Worm (Caenorhabditis elegans) whole organism, L2 larva: ENCODE results near the gene snfc-5.
"Not testable (repeated sequence)": the region's sequence is repeated elsewhere in the genome, so short reads cannot be mapped to it uniquely, and the experiment has no call there.

Experiments
- C34F6.9 ChIP-seq: fragments of 150-350 bp; optimal IDR thresholded peaks from 2 replicates; lab custom pipeline; 2014; ENCODE audit warnings: missing biosample characterization, missing genetic modification characterization
- F13H6.1 ChIP-seq: sonication (generic microtip); optimal IDR thresholded peaks from 2 replicates; lab custom pipeline; 2016; ENCODE audit warnings: missing genetic modification characterization, missing compliant biosample characterization
- Y55F3AM.14 ChIP-seq: fragments of 200-800 bp; sonication (Bioruptor generic); optimal IDR thresholded peaks from 2 replicates; lab custom pipeline; 2018; ENCODE audit warnings: mild to moderate bottlenecking, missing genetic modification characterization, missing compliant biosample characterization
- blmp-1 ChIP-seq: sonication (generic microtip); optimal IDR thresholded peaks from 2 replicates; lab custom pipeline; 2017; ENCODE audit warnings: missing genetic modification characterization, mild to moderate bottlenecking, missing compliant biosample characterization, antibody characterized with exemption, moderate library complexity; ENCODE audit not compliant: insufficient read depth
- ceh-16 ChIP-seq: fragments of 150-350 bp; optimal IDR thresholded peaks from 2 replicates; lab custom pipeline; 2014; ENCODE audit warnings: missing biosample characterization, missing genetic modification characterization
- ceh-82 ChIP-seq: fragments of 150-350 bp; optimal IDR thresholded peaks from 2 replicates; lab custom pipeline; 2014; ENCODE audit warnings: missing biosample characterization, missing genetic modification characterization
- crh-2 ChIP-seq: sonication (generic microtip); optimal IDR thresholded peaks from 2 replicates; lab custom pipeline; 2017; ENCODE audit warnings: missing biosample characterization, missing genetic modification characterization
- fos-1 ChIP-seq: fragments of 150-350 bp; optimal IDR thresholded peaks from 2 replicates; lab custom pipeline; 2014; ENCODE audit warnings: missing biosample characterization, missing genetic modification characterization
- gmeb-1 ChIP-seq: fragments of 150-350 bp; optimal IDR thresholded peaks from 2 replicates; lab custom pipeline; 2014; ENCODE audit warnings: missing biosample characterization, missing genetic modification characterization
- lin-11 ChIP-seq: fragments of 150-350 bp; sonication (generic microtip); optimal IDR thresholded peaks from 2 replicates; lab custom pipeline; 2014; ENCODE audit warnings: missing biosample characterization, missing genetic modification characterization, inconsistent platforms, mixed read lengths
- lin-13 ChIP-seq: fragments of 150-350 bp; optimal IDR thresholded peaks from 2 replicates; lab custom pipeline; 2014; ENCODE audit warnings: missing biosample characterization, missing genetic modification reagents, missing genetic modification characterization
- lin-39 ChIP-seq: fragments of 150-350 bp; optimal IDR thresholded peaks from 2 replicates; lab custom pipeline; 2014; ENCODE audit warnings: missing biosample characterization, missing genetic modification reagents, missing genetic modification characterization
- lsy-2 ChIP-seq, 2 experiments: fragments of 150-350 bp in 1 of 2; sonication (generic microtip) in 1 of 2; optimal IDR thresholded peaks; 2 replicates each; lab custom pipeline; 2014 to 2017; ENCODE audit warnings: missing biosample characterization in 2 of 2, missing genetic modification characterization in 2 of 2
- mbf-1 ChIP-seq: sonication (generic microtip); optimal IDR thresholded peaks from 2 replicates; lab custom pipeline; 2017; ENCODE audit warnings: missing biosample characterization, missing genetic modification characterization
- nhr-11 ChIP-seq: fragments of 150-350 bp; optimal IDR thresholded peaks from 2 replicates; lab custom pipeline; 2014; ENCODE audit warnings: missing biosample characterization, missing genetic modification characterization
- nhr-129 ChIP-seq: fragments of 150-350 bp; optimal IDR thresholded peaks from 2 replicates; lab custom pipeline; 2014; ENCODE audit warnings: missing biosample characterization, missing genetic modification characterization
- nhr-21 ChIP-seq: fragments of 150-350 bp; optimal IDR thresholded peaks from 2 replicates; lab custom pipeline; 2014; ENCODE audit warnings: missing biosample characterization, missing genetic modification characterization
- nhr-23 ChIP-seq: fragments of 150-350 bp; optimal IDR thresholded peaks from 2 replicates; lab custom pipeline; 2014; ENCODE audit warnings: missing biosample characterization, missing genetic modification reagents, missing genetic modification characterization
- nhr-25 ChIP-seq: fragments of 150-350 bp; sonication (generic microtip); optimal IDR thresholded peaks from 3 replicates; lab custom pipeline; 2014; ENCODE audit warnings: missing biosample characterization, missing genetic modification characterization
- nhr-6 ChIP-seq: fragments of 150-350 bp; optimal IDR thresholded peaks from 2 replicates; lab custom pipeline; 2014; ENCODE audit warnings: missing biosample characterization, missing genetic modification characterization
- nhr-77 ChIP-seq: fragments of 150-350 bp; optimal IDR thresholded peaks from 2 replicates; lab custom pipeline; 2014; ENCODE audit warnings: missing biosample characterization, missing genetic modification characterization
- sem-4 ChIP-seq: fragments of 150-350 bp; optimal IDR thresholded peaks from 2 replicates; lab custom pipeline; 2014; ENCODE audit warnings: missing biosample characterization, missing genetic modification reagents, missing genetic modification characterization
- sma-3 ChIP-seq: sonication (generic microtip); optimal IDR thresholded peaks from 2 replicates; lab custom pipeline; 2016; ENCODE audit warnings: missing genetic modification reagents, missing genetic modification characterization, missing compliant biosample characterization
- sma-9 ChIP-seq, 2 experiments: fragments of 150-350 bp in 1 of 2; sonication (generic microtip) in 1 of 2; optimal IDR thresholded peaks; 2 replicates each; lab custom pipeline; 2014 to 2016; ENCODE audit warnings: missing genetic modification characterization in 2 of 2, mild to moderate bottlenecking in 1 of 2, missing biosample characterization in 1 of 2, missing compliant biosample characterization in 1 of 2, missing genetic modification reagents in 1 of 2, moderate library complexity in 1 of 2
- snpc-4 ChIP-seq: fragments of 150-350 bp; optimal IDR thresholded peaks from 2 replicates; lab custom pipeline; 2014; ENCODE audit warnings: missing biosample characterization, missing genetic modification characterization
- unc-55 ChIP-seq: fragments of 150-350 bp; sonication (generic microtip); optimal IDR thresholded peaks from 3 replicates; lab custom pipeline; 2014; ENCODE audit warnings: missing biosample characterization, missing genetic modification reagents, missing genetic modification characterization
- unc-62 ChIP-seq: fragments of 150-350 bp; optimal IDR thresholded peaks from 2 replicates; lab custom pipeline; 2014; ENCODE audit warnings: missing biosample characterization, missing genetic modification reagents, missing genetic modification characterization
- ztf-4 ChIP-seq: fragments of 150-350 bp; optimal IDR thresholded peaks from 2 replicates; lab custom pipeline; 2014; ENCODE audit warnings: missing biosample characterization, missing genetic modification characterization

Gene snfc-5

DNA sequence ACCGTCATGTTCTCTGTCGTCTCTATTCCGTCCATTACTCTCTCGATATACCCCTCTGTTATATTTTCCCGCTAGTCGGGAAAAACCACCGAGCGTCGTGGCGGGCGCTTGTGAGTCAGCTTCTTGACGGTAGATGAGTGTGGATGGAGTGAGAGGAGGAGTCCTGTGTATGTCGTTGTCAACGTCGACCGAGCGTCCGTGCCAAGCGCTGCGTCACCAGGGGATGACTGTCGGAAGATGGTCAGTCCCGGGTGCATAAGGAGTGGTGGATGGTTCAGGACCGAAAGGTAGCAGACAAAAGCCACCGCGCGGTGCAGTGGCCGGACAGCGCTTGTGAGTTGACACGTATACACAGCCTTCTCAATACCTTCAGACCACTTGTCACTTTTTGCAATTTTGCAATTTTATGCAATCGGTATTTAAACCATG is 35.2 kb upstream of the snfc-5 start:
- TF ChIP-seq sma-3 (peak; percentile 45), nhr-129 (tag; lab: Kevin White, UChicago) (peak; percentile 63), F13H6.1 (peak; percentile 30), nhr-21 (tag; lab: Kevin White, UChicago) (peak; percentile 39), crh-2 (peak; percentile 43), C34F6.9 (tag; lab: Kevin White, UChicago) (peak; percentile 15), fos-1 (tag; lab: Kevin White, UChicago) (peak; percentile 64), unc-55 (peak; percentile 14)

DNA sequence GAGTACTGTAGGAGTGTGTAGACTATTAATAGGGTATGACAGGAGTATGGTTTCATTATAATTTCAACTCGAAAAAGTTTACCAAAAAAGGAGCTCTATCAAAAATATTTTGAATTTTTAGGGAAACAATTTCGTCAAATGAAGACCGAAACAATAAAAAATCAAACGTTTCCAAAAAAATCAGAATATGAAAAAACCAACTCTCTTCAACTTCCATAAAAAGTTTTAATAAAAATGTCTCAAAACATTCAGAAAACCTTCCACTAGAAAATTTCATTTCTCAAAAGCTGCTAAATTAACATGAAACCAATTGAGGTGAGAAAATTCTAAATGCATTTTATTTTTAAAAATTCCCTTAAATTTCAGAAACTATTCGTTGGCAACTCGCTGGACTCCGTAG is 34.0 kb upstream of the snfc-5 start, which contains the start of gene ckb-3:
Gene ckb-3, plus strand, starts transcription at position 301 of the 400 bp plus-strand sequence.
- TF ChIP-seq lin-39 (tag; lab: Kevin White, UChicago): no peak
- no peak for TF ChIP-seq blmp-1 (tag; lab: Kevin White, UChicago)
- no peak for TF ChIP-seq unc-62 (GFP tag; lab: Kevin White, UChicago)
- TF ChIP-seq mbf-1 (tag; lab: Kevin White, UChicago): no peak
- no peak for TF ChIP-seq crh-2
- no peak for TF ChIP-seq nhr-25 (tag; lab: Kevin White, UChicago)
- TF ChIP-seq lin-13 (GFP tag; lab: Kevin White, UChicago): no peak
- TF ChIP-seq nhr-11 (tag; lab: Kevin White, UChicago): no peak
- no peak for TF ChIP-seq Y55F3AM.14
- no peak for TF ChIP-seq snpc-4
- TF ChIP-seq, all 48 proteins: peak for 0

DNA sequence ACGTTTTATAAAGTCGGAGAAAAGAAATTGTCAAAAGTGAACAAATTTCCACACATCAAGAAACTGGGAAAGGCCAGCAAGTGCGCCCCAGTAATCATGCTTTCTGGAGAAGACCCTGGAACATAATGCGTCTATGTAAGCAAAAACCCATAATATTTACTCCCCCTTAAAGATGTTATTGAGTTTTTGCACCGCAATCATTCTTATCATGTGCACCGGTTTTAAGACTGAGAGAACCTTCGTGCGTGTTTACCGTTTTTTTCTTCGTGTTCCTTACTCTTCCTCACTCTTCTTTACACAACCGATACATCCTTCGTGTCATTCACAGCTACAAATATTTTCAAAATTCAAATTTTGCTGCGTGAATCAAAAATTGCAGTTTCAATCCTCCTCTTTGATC is 31.7 kb upstream of the snfc-5 start:
- no peak for TF ChIP-seq nhr-77
- no peak for TF ChIP-seq unc-55
- no peak for TF ChIP-seq ztf-4 (tag; lab: Kevin White, UChicago)
- TF ChIP-seq lin-13 (GFP tag; lab: Kevin White, UChicago): no peak
- TF ChIP-seq, all 48 proteins: peak for 0

DNA sequence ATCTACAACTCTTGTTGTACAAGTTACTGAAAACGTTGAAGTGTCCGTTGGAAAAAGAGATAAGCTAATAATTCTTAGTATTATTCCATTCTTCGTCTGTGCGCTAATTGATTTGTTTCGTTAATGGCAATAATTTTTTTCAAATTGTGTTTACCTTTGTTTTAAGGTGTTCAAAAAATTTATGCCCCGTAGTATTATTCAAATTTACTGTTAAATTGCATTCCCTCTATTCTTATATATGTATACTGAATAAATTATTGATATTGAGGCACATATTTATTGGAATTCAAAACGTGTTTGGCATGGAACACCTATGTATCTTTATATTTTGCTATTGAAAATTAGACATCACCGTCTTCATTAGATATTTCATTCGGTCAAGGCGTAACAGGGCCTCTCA is 29.7 kb upstream of the snfc-5 start, which contains the start of gene pals-26:
Gene pals-26, plus strand, starts transcription at position 301 of the 400 bp plus-strand sequence.
- TF ChIP-seq ceh-16 (tag; lab: Kevin White, UChicago) (no peak), C34F6.9 (tag; lab: Kevin White, UChicago) (no peak), nhr-25 (tag; lab: Kevin White, UChicago) (no peak), blmp-1 (tag; lab: Kevin White, UChicago) (no peak), nhr-23 (no peak), lin-11 (tag; lab: Kevin White, UChicago) (no peak), ceh-82 (no peak), lin-39 (tag; lab: Kevin White, UChicago) (no peak)

DNA sequence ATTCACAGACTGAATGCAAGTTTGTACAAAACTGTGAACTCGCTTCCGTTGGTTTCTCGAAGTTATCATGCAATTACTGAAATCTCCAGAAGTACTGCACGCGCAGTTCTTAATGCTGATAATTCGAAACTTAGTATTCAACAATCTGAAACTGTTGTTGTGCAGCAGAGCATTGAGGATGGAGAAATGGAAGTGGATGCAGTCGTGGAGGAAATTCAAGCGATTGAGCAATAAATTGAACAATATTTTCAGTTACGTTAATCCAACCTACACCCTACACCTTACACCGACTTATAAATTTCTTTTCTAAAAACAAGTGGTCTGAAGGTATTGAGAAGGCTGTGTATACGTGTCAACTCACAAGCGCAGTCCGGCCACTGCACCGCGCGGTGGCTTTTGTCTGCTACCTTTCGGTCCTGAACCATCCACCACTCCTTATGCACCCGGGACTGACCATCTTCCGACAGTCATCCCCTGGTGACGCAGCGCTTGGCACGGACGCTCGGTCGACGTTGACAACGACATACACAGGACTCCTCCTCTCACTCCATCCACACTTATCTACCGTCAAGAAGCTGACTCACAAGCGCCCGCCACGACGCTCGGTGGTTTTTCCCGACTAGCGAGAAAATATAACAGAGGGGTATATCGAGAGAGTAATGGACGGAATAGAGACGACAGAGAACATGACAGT is 25.8 kb upstream of the snfc-5 start:
- TF ChIP-seq nhr-25 (tag; lab: Kevin White, UChicago): peak; percentile 47
- peak; percentile 32 for TF ChIP-seq Y55F3AM.14
- peak; percentile 58 for TF ChIP-seq sma-3
- TF ChIP-seq nhr-21 (tag; lab: Kevin White, UChicago): peak; percentile 63
- TF ChIP-seq mbf-1 (tag; lab: Kevin White, UChicago): peak; percentile 26
- peak; percentile 33 for TF ChIP-seq sma-9 (GFP tag; optimal IDR thresholded peaks at IDR 0.05; lab: Kevin White, UChicago)
- not testable (repeated sequence) for TF ChIP-seq sma-9 (tag; optimal IDR thresholded peaks at IDR 0.05; lab: Kevin White, UChicago)
- peak; percentile 34 for TF ChIP-seq unc-55
- peak; percentile 46 for TF ChIP-seq nhr-129 (tag; lab: Kevin White, UChicago)
- TF ChIP-seq ceh-16 (tag; lab: Kevin White, UChicago): peak; percentile 9
- TF ChIP-seq lin-13 (GFP tag; lab: Kevin White, UChicago): peak; percentile 65
- TF ChIP-seq C34F6.9 (tag; lab: Kevin White, UChicago): peak; percentile 20
- peak; percentile 25 for TF ChIP-seq nhr-6 (tag; lab: Kevin White, UChicago)
- TF ChIP-seq lsy-2 (tag; optimal IDR thresholded peaks at IDR 0.05; lab: Kevin White, UChicago): peak in 1 of 2 experiments; percentile 62
- peak; percentile 53 for TF ChIP-seq F13H6.1
- peak; percentile 8 for TF ChIP-seq sem-4 (tag; lab: Kevin White, UChicago)
- TF ChIP-seq fos-1 (tag; lab: Kevin White, UChicago): peak; percentile 62
- peak; percentile 56 for TF ChIP-seq crh-2
- peak; percentile 35 for TF ChIP-seq gmeb-1 (tag; lab: Kevin White, UChicago)
- TF ChIP-seq, all 48 proteins: peak for 18; not testable (repeated sequence) for 30
